Worm (Caenorhabditis elegans) whole organism, L3 larva: Measurements from ENCODE around the gene F08H9.3.

Source experiments
- R02D3.7 ChIP-seq: fragments of 150-350 bp; optimal IDR thresholded peaks from 2 replicates; lab custom pipeline; 2014; ENCODE audit warnings: missing biosample characterization, missing genetic modification characterization
- ZK546.5 ChIP-seq: sonication (generic microtip); optimal IDR thresholded peaks from 2 replicates; lab custom pipeline; 2017; ENCODE audit warnings: missing biosample characterization, missing genetic modification characterization
- ceh-28 ChIP-seq: fragments of 150-350 bp; optimal IDR thresholded peaks from 2 replicates; lab custom pipeline; 2014; ENCODE audit warnings: missing biosample characterization, missing genetic modification reagents, missing genetic modification characterization
- egl-27 ChIP-seq: sonication (generic microtip); optimal IDR thresholded peaks from 4 replicates; lab custom pipeline; 2017; ENCODE audit warnings: missing biosample characterization, missing genetic modification reagents, missing genetic modification characterization
- elt-1 ChIP-seq: fragments of 150-350 bp; optimal IDR thresholded peaks from 2 replicates; lab custom pipeline; 2014; ENCODE audit warnings: missing biosample characterization, missing genetic modification characterization
- fkh-10 ChIP-seq: sonication (generic microtip); optimal IDR thresholded peaks from 2 replicates; lab custom pipeline; 2017; ENCODE audit warnings: missing biosample characterization, missing genetic modification reagents, missing genetic modification characterization
- lin-15B ChIP-seq: fragments of 150-350 bp; optimal IDR thresholded peaks from 2 replicates; lab custom pipeline; 2014; ENCODE audit warnings: missing biosample characterization, missing genetic modification characterization
- nhr-28 ChIP-seq: fragments of 150-350 bp; optimal IDR thresholded peaks from 2 replicates; lab custom pipeline; 2014; ENCODE audit warnings: missing biosample characterization, missing genetic modification characterization
- nhr-76 ChIP-seq: fragments of 150-350 bp; sonication (generic microtip); optimal IDR thresholded peaks from 5 replicates; lab custom pipeline; 2014; ENCODE audit warnings: missing biosample characterization, missing genetic modification characterization
- pha-4 ChIP-seq: fragments of 150-350 bp; optimal IDR thresholded peaks from 2 replicates; lab custom pipeline; 2014; ENCODE audit warnings: missing biosample characterization, missing genetic modification reagents, missing genetic modification characterization
- snpc-4 ChIP-seq: fragments of 150-350 bp; optimal IDR thresholded peaks from 2 replicates; lab custom pipeline; 2014; ENCODE audit warnings: missing biosample characterization, missing genetic modification characterization
- unc-39 ChIP-seq: sonication (generic microtip); optimal IDR thresholded peaks from 4 replicates; lab custom pipeline; 2017; ENCODE audit warnings: missing biosample characterization, missing genetic modification characterization
- unc-62 ChIP-seq: fragments of 150-350 bp; sonication (generic microtip); optimal IDR thresholded peaks from 4 replicates; lab custom pipeline; 2014; ENCODE audit warnings: missing biosample characterization, missing genetic modification reagents, missing genetic modification characterization
- ztf-4 ChIP-seq: fragments of 150-350 bp; optimal IDR thresholded peaks from 2 replicates; lab custom pipeline; 2014; ENCODE audit warnings: missing biosample characterization, missing genetic modification characterization

DNA sequence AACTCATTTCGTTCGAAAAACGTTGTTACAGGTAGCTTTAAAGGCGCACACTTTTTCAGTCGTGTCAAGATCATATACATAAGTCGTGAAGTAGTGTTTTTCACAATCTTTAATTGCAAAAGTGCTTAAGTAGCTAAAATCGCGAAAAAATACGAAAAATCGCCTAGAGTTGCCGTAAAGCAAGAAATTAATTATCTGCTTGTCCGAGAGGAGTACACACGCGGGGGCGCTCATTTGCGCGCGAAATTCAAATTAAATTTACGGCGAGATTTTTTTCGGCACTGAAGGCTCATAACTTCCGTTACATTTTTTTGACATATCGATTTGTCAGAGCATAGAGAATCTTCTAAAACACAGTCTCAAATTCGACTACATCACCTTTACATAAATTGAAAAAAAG, 3.0 kb downstream of the F08H9.3 start:
- TF ChIP-seq elt-1 (tag; lab: Kevin White, UChicago) = no peak
- TF ChIP-seq unc-62 (GFP tag; lab: Kevin White, UChicago) = no peak
- no peak for TF ChIP-seq snpc-4 (tag; lab: Kevin White, UChicago)
- TF ChIP-seq lin-15B (tag; lab: Kevin White, UChicago) = no peak
- TF ChIP-seq fkh-10 (GFP tag; lab: Kevin White, UChicago) = no peak
- no peak for TF ChIP-seq nhr-28
- no peak for TF ChIP-seq ztf-4 (tag; lab: Kevin White, UChicago)
- TF ChIP-seq nhr-76 (tag; lab: Kevin White, UChicago) = no peak
- no peak for TF ChIP-seq unc-39 (tag; lab: Kevin White, UChicago)
- no peak for TF ChIP-seq R02D3.7
- no peak for TF ChIP-seq egl-27 (tag; lab: Kevin White, UChicago)
- no peak for TF ChIP-seq ZK546.5 (tag; lab: Kevin White, UChicago)
- no peak for TF ChIP-seq pha-4
- no peak for TF ChIP-seq ceh-28 (tag; lab: Kevin White, UChicago)
